Fruit fly (Drosophila melanogaster) whole organism, embryonic: ENCODE data around the gene Spn75F.

Experiments used
- ATbp ChIP-seq: fragments of 200-800 bp; sonication (Bioruptor generic); optimal IDR thresholded peaks from 2 replicates; lab custom pipeline; 2017; ENCODE audit warnings: missing biosample characterization, mild to moderate bottlenecking, missing genetic modification characterization, missing genetic modification reagents
- BEAF-32 ChIP-seq: fragments of 200-800 bp; sonication (Bioruptor generic); optimal IDR thresholded peaks from 3 replicates; lab custom pipeline; 2017; ENCODE audit warnings: missing biosample characterization, missing genetic modification characterization, mild to moderate bottlenecking, moderate library complexity, missing genetic modification reagents
- CG11398 ChIP-seq: fragments of 200-800 bp; sonication (Bioruptor generic); optimal IDR thresholded peaks from 2 replicates; lab custom pipeline; 2016; ENCODE audit warnings: missing biosample characterization, missing genetic modification characterization
- CG11456 ChIP-seq: fragments of 200-800 bp; sonication (Bioruptor generic); IDR thresholded peaks from 3 replicates; pipeline ENCODE4 v1.3.6; 2022; ENCODE audit warnings: missing biosample characterization, missing genetic modification characterization
- CG11696 ChIP-seq: fragments of 200-800 bp; sonication (Bioruptor generic); IDR thresholded peaks from 2 replicates; pipeline ENCODE4 v1.3.6; 2022; ENCODE audit warnings: missing biosample characterization, missing genetic modification characterization
- CG12391 ChIP-seq: fragments of 200-800 bp; sonication (Bioruptor generic); optimal IDR thresholded peaks from 3 replicates; lab custom pipeline; 2018; ENCODE audit warnings: missing biosample characterization, mild to moderate bottlenecking, missing genetic modification characterization, moderate library complexity
- CG12942 ChIP-seq: fragments of 200-800 bp; sonication (Bioruptor generic); optimal IDR thresholded peaks from 3 replicates; lab custom pipeline; 2016; ENCODE audit warnings: missing biosample characterization, missing genetic modification characterization
- CG15479 ChIP-seq: fragments of 200-800 bp; sonication (Bioruptor generic); optimal IDR thresholded peaks from 3 replicates; lab custom pipeline; 2019; ENCODE audit warnings: missing biosample characterization, mild to moderate bottlenecking, missing genetic modification characterization, moderate library complexity
- CG16813 ChIP-seq: fragments of 200-800 bp; sonication (Bioruptor generic); IDR thresholded peaks from 3 replicates; pipeline ENCODE4 v1.3.6; 2022; ENCODE audit warnings: missing biosample characterization, missing genetic modification characterization; ENCODE audit not compliant: partially characterized antibody
- CG17328 ChIP-seq: fragments of 200-800 bp; sonication (Bioruptor generic); IDR thresholded peaks from 2 replicates; pipeline ENCODE4 v1.3.6; 2022; ENCODE audit warnings: missing biosample characterization, missing genetic modification characterization
- CG17568 ChIP-seq: fragments of 200-800 bp; sonication (Bioruptor generic); optimal IDR thresholded peaks from 2 replicates; lab custom pipeline; 2018; ENCODE audit warnings: missing biosample characterization, mild to moderate bottlenecking, missing genetic modification characterization, moderate library complexity
- CG17802 ChIP-seq: fragments of 200-800 bp; sonication (Bioruptor generic); optimal IDR thresholded peaks from 2 replicates; lab custom pipeline; 2018; ENCODE audit warnings: missing biosample characterization, mild to moderate bottlenecking, missing genetic modification characterization, moderate library complexity
- CG17829 ChIP-seq: fragments of 200-800 bp; optimal IDR thresholded peaks from 2 replicates; lab custom pipeline; 2019; ENCODE audit warnings: missing biosample characterization, mild to moderate bottlenecking, missing genetic modification characterization, moderate library complexity
- CG1792 ChIP-seq: fragments of 200-800 bp; sonication (Bioruptor generic); optimal IDR thresholded peaks from 2 replicates; lab custom pipeline; 2016; ENCODE audit warnings: missing biosample characterization, missing genetic modification characterization
- CG2116 ChIP-seq: fragments of 200-800 bp; sonication (Bioruptor generic); optimal IDR thresholded peaks from 3 replicates; lab custom pipeline; 2018; ENCODE audit warnings: missing biosample characterization, mild to moderate bottlenecking, missing genetic modification characterization
- CG2199 ChIP-seq: fragments of 200-800 bp; sonication (Bioruptor generic); IDR thresholded peaks from 3 replicates; pipeline ENCODE4 v1.3.6; 2022; ENCODE audit warnings: missing biosample characterization, missing genetic modification characterization
- CG3163 ChIP-seq: fragments of 200-800 bp; sonication (Bioruptor generic); optimal IDR thresholded peaks from 3 replicates; lab custom pipeline; 2016; ENCODE audit warnings: missing biosample characterization, missing genetic modification characterization
- CG3407 ChIP-seq: fragments of 200-800 bp; sonication (Bioruptor generic); optimal IDR thresholded peaks from 2 replicates; lab custom pipeline; 2018; ENCODE audit warnings: missing biosample characterization, mild to moderate bottlenecking, missing genetic modification characterization
- CG4328 ChIP-seq: fragments of 200-800 bp; sonication (Bioruptor generic); optimal IDR thresholded peaks from 3 replicates; lab custom pipeline; 2017; ENCODE audit warnings: missing biosample characterization, missing genetic modification reagents, missing genetic modification characterization
- CG4820 ChIP-seq: fragments of 200-800 bp; sonication (Bioruptor generic); optimal IDR thresholded peaks from 3 replicates; lab custom pipeline; 2016; ENCODE audit warnings: missing biosample characterization, missing genetic modification characterization
- CG6765 ChIP-seq: fragments of 200-800 bp; sonication (Bioruptor generic); optimal IDR thresholded peaks from 3 replicates; lab custom pipeline; 2017; ENCODE audit warnings: missing biosample characterization, mild to moderate bottlenecking, missing genetic modification characterization
- CG6854 ChIP-seq: fragments of 200-800 bp; sonication (Bioruptor generic); optimal IDR thresholded peaks from 3 replicates; lab custom pipeline; 2017; ENCODE audit warnings: missing biosample characterization, mild to moderate bottlenecking, missing genetic modification characterization
- CG7928 ChIP-seq: fragments of 200-800 bp; sonication (Bioruptor generic); optimal IDR thresholded peaks from 2 replicates; lab custom pipeline; 2017; ENCODE audit warnings: missing biosample characterization, mild to moderate bottlenecking, missing genetic modification characterization
- CG7987 ChIP-seq: fragments of 200-800 bp; sonication (Bioruptor generic); optimal IDR thresholded peaks from 2 replicates; lab custom pipeline; 2018; ENCODE audit warnings: missing biosample characterization, mild to moderate bottlenecking, missing genetic modification characterization, moderate library complexity
- CG9215 ChIP-seq: fragments of 200-800 bp; sonication (Bioruptor generic); IDR thresholded peaks from 2 replicates; pipeline ENCODE4 v1.3.6; 2022; ENCODE audit warnings: missing biosample characterization, missing genetic modification characterization
- Chrac-16 ChIP-seq: fragments of 200-800 bp; sonication (Bioruptor generic); optimal IDR thresholded peaks from 3 replicates; lab custom pipeline; 2016; ENCODE audit warnings: missing biosample characterization, missing genetic modification characterization
- Eip74EF ChIP-seq, 2 experiments: fragments of 200-800 bp in 1 of 2; fragments of >200 bp in 1 of 2; sonication (Bioruptor generic) in 1 of 2; optimal IDR thresholded peaks; 2 replicates each; lab custom pipeline; 2017 to 2019; ENCODE audit warnings: missing biosample characterization in 2 of 2, missing genetic modification characterization in 2 of 2, mild to moderate bottlenecking in 1 of 2, moderate library complexity in 1 of 2
- H2.0 ChIP-seq: fragments of 200-800 bp; sonication (Bioruptor generic); IDR thresholded peaks from 2 replicates; pipeline ENCODE4 v1.3.6; 2022; ENCODE audit warnings: missing biosample characterization, missing genetic modification characterization
- Hmx ChIP-seq: fragments of 200-800 bp; sonication (Bioruptor generic); optimal IDR thresholded peaks from 2 replicates; lab custom pipeline; 2016; ENCODE audit warnings: missing biosample characterization, missing genetic modification characterization
- Kr ChIP-seq: fragments of 200-800 bp; sonication (Bioruptor generic); optimal IDR thresholded peaks from 2 replicates; lab custom pipeline; 2017; ENCODE audit warnings: missing biosample characterization, mild to moderate bottlenecking, missing genetic modification characterization
- Myb ChIP-seq: fragments of 200-800 bp; sonication (Bioruptor generic); optimal IDR thresholded peaks from 2 replicates; lab custom pipeline; 2016; ENCODE audit warnings: missing biosample characterization, missing genetic modification characterization
- Side ChIP-seq: fragments of 200-800 bp; sonication (Bioruptor generic); optimal IDR thresholded peaks from 2 replicates; lab custom pipeline; 2016; ENCODE audit warnings: missing biosample characterization, missing genetic modification characterization
- bab2 ChIP-seq: fragments of 200-800 bp; sonication (Bioruptor generic); optimal IDR thresholded peaks from 2 replicates; lab custom pipeline; 2016; ENCODE audit warnings: missing biosample characterization, missing genetic modification characterization
- btn ChIP-seq: fragments of 200-800 bp; sonication (Bioruptor generic); optimal IDR thresholded peaks from 2 replicates; lab custom pipeline; 2016; ENCODE audit warnings: missing biosample characterization, missing genetic modification characterization
- cas ChIP-seq: fragments of 200-800 bp; sonication (Bioruptor generic); IDR thresholded peaks from 2 replicates; pipeline ENCODE4 v1.3.6; 2022; ENCODE audit warnings: missing biosample characterization, missing genetic modification characterization
- chm ChIP-seq: fragments of 200-800 bp; sonication (Bioruptor generic); IDR thresholded peaks from 2 replicates; pipeline ENCODE4 v1.3.6; 2022; ENCODE audit warnings: missing biosample characterization, missing genetic modification characterization
- emc ChIP-seq: fragments of 200-800 bp; sonication (Bioruptor generic); optimal IDR thresholded peaks from 2 replicates; lab custom pipeline; 2016; ENCODE audit warnings: missing biosample characterization, missing genetic modification characterization
- ems ChIP-seq: fragments of 200-800 bp; sonication (Bioruptor generic); optimal IDR thresholded peaks from 3 replicates; lab custom pipeline; 2016; ENCODE audit warnings: missing biosample characterization, missing genetic modification characterization
- ewg ChIP-seq: fragments of 200-800 bp; sonication (Bioruptor generic); optimal IDR thresholded peaks from 3 replicates; lab custom pipeline; 2017; ENCODE audit warnings: mild to moderate bottlenecking, missing biosample characterization, missing genetic modification reagents, missing genetic modification characterization
- fd102C ChIP-seq: fragments of 200-800 bp; sonication (Bioruptor generic); optimal IDR thresholded peaks from 2 replicates; lab custom pipeline; 2018; ENCODE audit warnings: missing biosample characterization, mild to moderate bottlenecking, missing genetic modification characterization, moderate library complexity
- gro ChIP-seq: fragments of 200-800 bp; sonication (Bioruptor generic); optimal IDR thresholded peaks from 2 replicates; lab custom pipeline; 2016; ENCODE audit warnings: missing biosample characterization, missing genetic modification characterization
- gsb ChIP-seq: fragments of 200-800 bp; sonication (Bioruptor generic); IDR thresholded peaks from 2 replicates; pipeline ENCODE4 v1.3.6; 2022; ENCODE audit warnings: missing biosample characterization, missing genetic modification characterization
- h ChIP-seq: fragments of >200 bp; optimal IDR thresholded peaks from 2 replicates; lab custom pipeline; 2017
- ind ChIP-seq: fragments of 200-800 bp; sonication (Bioruptor generic); optimal IDR thresholded peaks from 3 replicates; lab custom pipeline; 2016; ENCODE audit warnings: missing biosample characterization, missing genetic modification characterization
- ken ChIP-seq: fragments of 200-800 bp; sonication (Bioruptor generic); IDR thresholded peaks from 3 replicates; pipeline ENCODE4 v1.3.6; 2022; ENCODE audit warnings: missing biosample characterization, missing genetic modification characterization
- lov ChIP-seq, 2 experiments: fragments of 200-800 bp in 1 of 2; fragments of >200 bp in 1 of 2; sonication (Bioruptor generic) in 1 of 2; IDR thresholded peaks in 1 of 2; optimal IDR thresholded peaks in 1 of 2; 2 replicates in 1 of 2; 3 replicates in 1 of 2; pipeline versions ENCODE4 v1.3.6 to Lab custom; 2017 to 2022; ENCODE audit warnings: missing biosample characterization in 1 of 2, missing genetic modification characterization in 1 of 2
- twi ChIP-seq: fragments of 200-800 bp; optimal IDR thresholded peaks from 2 replicates; lab custom pipeline; 2019; ENCODE audit warnings: missing biosample characterization, mild to moderate bottlenecking, missing genetic modification characterization, moderate library complexity
- yki ChIP-seq: fragments of >200 bp; optimal IDR thresholded peaks from 3 replicates; lab custom pipeline; 2018
- zf30C ChIP-seq: fragments of 200-800 bp; sonication (Bioruptor generic); optimal IDR thresholded peaks from 3 replicates; lab custom pipeline; 2018; ENCODE audit warnings: missing biosample characterization, mild to moderate bottlenecking, missing genetic modification characterization

Spn75F gene

dm6 chr3L:19086364-19087200 lies 42.9 kb downstream of the Spn75F start, which contains the start of gene Mkp3 (continued):
- TF ChIP-seq CG2199 (GFP tag; lab: Robert Waterston, UW) (no peak), CG17568 (GFP tag; lab: Kevin White, UChicago) (peak; percentile 85), CG6854 (GFP tag; lab: Kevin White, UChicago) (peak; percentile 95), CG9215 (peak; percentile 83), yki (lab: Kevin White, UChicago) (peak; percentile 31), CG17802 (tag; lab: Kevin White, UChicago) (no peak), CG1792 (no peak), ken (GFP tag; lab: Robert Waterston, UW) (peak; percentile 80), fd102C (GFP tag; lab: Kevin White, UChicago) (no peak), CG15479 (no peak), Hmx (GFP tag; lab: Kevin White, UChicago) (no peak), CG11398 (GFP tag; lab: Kevin White, UChicago) (no peak), ewg (peak; percentile 51), zf30C (GFP tag; lab: Kevin White, UChicago) (no peak), Myb (GFP tag; lab: Kevin White, UChicago) (peak; percentile 22), CG17829 (tag; lab: Kevin White, UChicago) (peak; percentile 91), Side (GFP tag; lab: Kevin White, UChicago) (no peak), CG17328 (GFP tag; lab: Robert Waterston, UW) (peak; percentile 80), CG3407 (GFP tag; lab: Kevin White, UChicago) (peak; percentile 79), ATbp (GFP tag; lab: Kevin White, UChicago) (peak; percentile 90), CG12942 (GFP tag; lab: Kevin White, UChicago) (peak; percentile 67), twi (tag; lab: Kevin White, UChicago) (peak; percentile 70), CG7928 (GFP tag; lab: Kevin White, UChicago) (peak; percentile 57), Eip74EF (GFP tag; optimal IDR thresholded peaks at IDR 0.05; lab: Kevin White, UChicago) (peak in 1 of 2 experiments; percentile 89), CG4820 (peak; percentile 63), h (lab: Kevin White, UChicago) (no peak), CG11696 (no peak; the same call in 1 of the 2 replicates), bab2 (no peak), BEAF-32 (no peak), ems (GFP tag; lab: Kevin White, UChicago) (peak; percentile 5), CG7987 (GFP tag; lab: Kevin White, UChicago) (peak; percentile 26), CG2116 (GFP tag; lab: Kevin White, UChicago) (peak; percentile 41), gsb (peak; percentile 79), Chrac-16 (GFP tag; lab: Kevin White, UChicago) (peak; percentile 61), Kr (GFP tag; lab: Kevin White, UChicago) (no peak), btn (GFP tag; lab: Kevin White, UChicago) (no peak), cas (GFP tag; lab: Robert Waterston, UW) (peak; percentile 43; the same call in 1 of the 2 replicates), CG16813 (no peak), CG3163 (GFP tag; lab: Kevin White, UChicago) (no peak), emc (GFP tag; lab: Kevin White, UChicago) (no peak), CG6765 (GFP tag; lab: Kevin White, UChicago) (peak; percentile 89), H2.0 (GFP tag; lab: Robert Waterston, UW) (peak; percentile 87), chm (GFP tag; lab: Robert Waterston, UW) (peak; percentile 71), lov (optimal IDR thresholded peaks at IDR 0.05; lab: Kevin White, UChicago) (no peak), lov (GFP tag; IDR thresholded peaks at IDR 0.05; lab: Robert Waterston, UW) (peak; percentile 77; the same call in 1 of the 3 replicates), gro (no peak), CG4328 (GFP tag; lab: Kevin White, UChicago) (peak; percentile 86), CG11456 (GFP tag; lab: Robert Waterston, UW) (peak; percentile 88), CG12391 (tag; lab: Kevin White, UChicago) (peak; percentile 91), ind (GFP tag; lab: Kevin White, UChicago) (peak; percentile 81)
